Worm (Caenorhabditis elegans) whole organism, L4 larva: ENCODE data around the gene eif-3.G.

Source experiments
- F26F4.8 ChIP-seq: fragments of 200-800 bp; sonication (Bioruptor generic); conservative IDR thresholded peaks from 2 replicates; pipeline ENCODE4 v1.3.6; 2022; ENCODE audit warnings: missing genetic modification characterization, missing compliant biosample characterization
- F44E2.7 ChIP-seq: fragments of 200-800 bp; sonication (Bioruptor generic); IDR thresholded peaks from 2 replicates; pipeline ENCODE4 v2.1.2; 2022; ENCODE audit warnings: missing genetic modification characterization, missing compliant biosample characterization
- F49E8.2 ChIP-seq: sonication (generic microtip); optimal IDR thresholded peaks from 2 replicates; lab custom pipeline; 2016; ENCODE audit warnings: missing compliant biosample characterization, mild to moderate bottlenecking, missing genetic modification characterization, borderline replicate concordance
- R02D3.7 ChIP-seq: fragments of 150-350 bp; sonication (generic microtip); optimal IDR thresholded peaks from 3 replicates; lab custom pipeline; 2014; ENCODE audit warnings: missing biosample characterization, missing genetic modification characterization
- T26A8.4 ChIP-seq: fragments of 200-800 bp; sonication (Bioruptor generic); IDR thresholded peaks from 2 replicates; pipeline ENCODE4 v1.3.6; 2022; ENCODE audit warnings: missing genetic modification characterization, missing compliant biosample characterization
- Y105C5A.15 ChIP-seq: fragments of 200-800 bp; sonication (Bioruptor generic); IDR thresholded peaks from 2 replicates; pipeline ENCODE4 v1.3.6; 2022; ENCODE audit warnings: missing genetic modification characterization, missing compliant biosample characterization
- Y5F2A.4 ChIP-seq: fragments of 200-800 bp; sonication (Bioruptor generic); optimal IDR thresholded peaks from 2 replicates; lab custom pipeline; 2018; ENCODE audit warnings: mild to moderate bottlenecking, missing genetic modification characterization, missing compliant biosample characterization
- Y75B8A.6 ChIP-seq: fragments of 200-800 bp; sonication (Bioruptor generic); IDR thresholded peaks from 2 replicates; pipeline ENCODE4 v1.3.6; 2022; ENCODE audit warnings: missing genetic modification reagents, missing genetic modification characterization, missing compliant biosample characterization
- ZK337.2 ChIP-seq: fragments of 200-800 bp; sonication (Bioruptor generic); IDR thresholded peaks from 2 replicates; pipeline ENCODE4 v1.3.6; 2022; ENCODE audit warnings: missing genetic modification reagents, missing genetic modification characterization, missing compliant biosample characterization
- aha-1 ChIP-seq: fragments of 150-350 bp; peaks from one replicate; lab custom pipeline; 2014; ENCODE audit warnings: missing biosample characterization, missing genetic modification characterization
- ceh-28 ChIP-seq: fragments of 150-350 bp; optimal IDR thresholded peaks from 2 replicates; lab custom pipeline; 2014; ENCODE audit warnings: missing biosample characterization, missing genetic modification reagents, missing genetic modification characterization
- ces-1 ChIP-seq: fragments of 150-350 bp; sonication (generic microtip); optimal IDR thresholded peaks from 4 replicates; lab custom pipeline; 2014; ENCODE audit warnings: missing biosample characterization, missing genetic modification reagents, missing genetic modification characterization
- cey-2 ChIP-seq: sonication (generic microtip); optimal IDR thresholded peaks from 3 replicates; lab custom pipeline; 2017; ENCODE audit warnings: missing genetic modification characterization, mild to moderate bottlenecking, missing compliant biosample characterization, antibody characterized with exemption, borderline replicate concordance; ENCODE audit not compliant: insufficient read depth
- ctbp-1 ChIP-seq: fragments of 200-800 bp; sonication (Bioruptor generic); IDR thresholded peaks from 2 replicates; pipeline ENCODE4 v1.3.6; 2022; ENCODE audit warnings: missing genetic modification reagents, missing genetic modification characterization, missing compliant biosample characterization
- daf-12 ChIP-seq: fragments of 150-350 bp; optimal IDR thresholded peaks from 2 replicates; lab custom pipeline; 2014; ENCODE audit warnings: missing biosample characterization, missing genetic modification reagents, missing genetic modification characterization
- daf-8 ChIP-seq: fragments of 200-800 bp; sonication (Bioruptor generic); IDR thresholded peaks from 2 replicates; pipeline ENCODE4 v1.3.6; 2022; ENCODE audit warnings: missing genetic modification characterization, missing compliant biosample characterization
- dmd-6 ChIP-seq: fragments of 200-800 bp; sonication (Bioruptor generic); IDR thresholded peaks from 2 replicates; pipeline ENCODE4 v1.3.6; 2022; ENCODE audit warnings: missing genetic modification reagents, missing genetic modification characterization, missing compliant biosample characterization
- dve-1 ChIP-seq: sonication (generic microtip); optimal IDR thresholded peaks from 2 replicates; lab custom pipeline; 2017; ENCODE audit warnings: antibody characterized with exemption, mild to moderate bottlenecking, missing genetic modification characterization, missing compliant biosample characterization; ENCODE audit not compliant: insufficient read depth
- egl-27 ChIP-seq: sonication (generic microtip); optimal IDR thresholded peaks from 3 replicates; lab custom pipeline; 2017; ENCODE audit warnings: missing biosample characterization, missing genetic modification reagents, missing genetic modification characterization
- egl-43 ChIP-seq: fragments of 200-800 bp; sonication (Bioruptor generic); IDR thresholded peaks from 2 replicates; pipeline ENCODE4 v1.3.6; 2022; ENCODE audit warnings: missing genetic modification reagents, missing genetic modification characterization, missing compliant biosample characterization
- fos-1 ChIP-seq: fragments of 150-350 bp; optimal IDR thresholded peaks from 2 replicates; lab custom pipeline; 2014; ENCODE audit warnings: missing biosample characterization, missing genetic modification characterization
- hlh-11 ChIP-seq: fragments of 200-800 bp; sonication (Bioruptor generic); optimal IDR thresholded peaks from 2 replicates; lab custom pipeline; 2018; ENCODE audit warnings: mild to moderate bottlenecking, missing genetic modification characterization, missing compliant biosample characterization
- lin-1 ChIP-seq: fragments of 200-800 bp; sonication (Bioruptor generic); IDR thresholded peaks from 2 replicates; pipeline ENCODE4 v1.3.6; 2022; ENCODE audit warnings: missing genetic modification reagents, missing genetic modification characterization, missing compliant biosample characterization
- lin-15B ChIP-seq: fragments of 150-350 bp; sonication (generic microtip); optimal IDR thresholded peaks from 3 replicates; lab custom pipeline; 2014; ENCODE audit warnings: missing biosample characterization, missing genetic modification characterization
- madf-5 ChIP-seq, 2 experiments: fragments of 200-800 bp; sonication (Bioruptor generic); IDR thresholded peaks; 2 replicates each; pipeline ENCODE4 v1.3.6; 2022; ENCODE audit warnings: missing compliant biosample characterization in 2 of 2, missing genetic modification characterization in 2 of 2
- mdl-1 ChIP-seq, 2 experiments: fragments of 150-350 bp in 1 of 2; sonication (generic microtip) in 1 of 2; optimal IDR thresholded peaks; 2 replicates each; lab custom pipeline; 2014 to 2017; ENCODE audit warnings: missing biosample characterization in 2 of 2, missing genetic modification characterization in 2 of 2
- mdt-29 ChIP-seq: fragments of 200-800 bp; sonication (Bioruptor generic); IDR thresholded peaks from 2 replicates; pipeline ENCODE4 v1.3.6; 2022; ENCODE audit warnings: missing genetic modification reagents, missing genetic modification characterization, missing compliant biosample characterization
- mep-1 ChIP-seq: fragments of 150-350 bp; sonication (generic microtip); optimal IDR thresholded peaks from 3 replicates; lab custom pipeline; 2014; ENCODE audit warnings: missing biosample characterization, missing genetic modification characterization
- mes-2 ChIP-seq: sonication (generic microtip); optimal IDR thresholded peaks from 2 replicates; lab custom pipeline; 2016; ENCODE audit warnings: missing genotype, mild to moderate bottlenecking, missing genetic modification characterization, missing compliant biosample characterization; ENCODE audit not compliant: poor library complexity, severe bottlenecking
- mxl-3 ChIP-seq: fragments of 200-800 bp; sonication (Bioruptor generic); optimal IDR thresholded peaks from 2 replicates; lab custom pipeline; 2018; ENCODE audit warnings: mild to moderate bottlenecking, missing genetic modification characterization, missing compliant biosample characterization
- nhr-11 ChIP-seq: fragments of 150-350 bp; optimal IDR thresholded peaks from 2 replicates; lab custom pipeline; 2014; ENCODE audit warnings: missing biosample characterization, missing genetic modification characterization
- nhr-237 ChIP-seq: sonication (generic microtip); optimal IDR thresholded peaks from 2 replicates; lab custom pipeline; 2017; ENCODE audit warnings: missing biosample characterization, missing genetic modification characterization
- nhr-25 ChIP-seq: sonication (generic microtip); optimal IDR thresholded peaks from 2 replicates; lab custom pipeline; 2017; ENCODE audit warnings: missing genetic modification characterization, mild to moderate bottlenecking, missing compliant biosample characterization, antibody characterized with exemption, moderate library complexity, borderline replicate concordance; ENCODE audit not compliant: insufficient read depth
- nhr-28 ChIP-seq: fragments of 150-350 bp; optimal IDR thresholded peaks from 2 replicates; lab custom pipeline; 2014; ENCODE audit warnings: missing biosample characterization, missing genetic modification characterization
- nhr-41 ChIP-seq: fragments of 200-800 bp; sonication (Bioruptor generic); IDR thresholded peaks from 2 replicates; pipeline ENCODE4 v1.3.6; 2022; ENCODE audit warnings: missing genetic modification reagents, missing genetic modification characterization, missing compliant biosample characterization
- nhr-48 ChIP-seq: sonication (generic microtip); optimal IDR thresholded peaks from 2 replicates; lab custom pipeline; 2016; ENCODE audit warnings: mild to moderate bottlenecking, missing genetic modification characterization, missing compliant biosample characterization
- nhr-77 ChIP-seq: fragments of 150-350 bp; optimal IDR thresholded peaks from 2 replicates; lab custom pipeline; 2014; ENCODE audit warnings: missing biosample characterization, missing genetic modification characterization
- pqm-1 ChIP-seq: sonication (generic microtip); optimal IDR thresholded peaks from 2 replicates; lab custom pipeline; 2017; ENCODE audit warnings: missing biosample characterization, missing genetic modification characterization
- saeg-2 ChIP-seq: fragments of 200-800 bp; sonication (Bioruptor generic); IDR thresholded peaks from 2 replicates; pipeline ENCODE4 v1.3.6; 2022; ENCODE audit warnings: missing genetic modification reagents, missing genetic modification characterization, missing compliant biosample characterization
- set-16 ChIP-seq: fragments of 200-800 bp; sonication (Bioruptor generic); IDR thresholded peaks from 2 replicates; pipeline ENCODE4 v1.3.6; 2022; ENCODE audit warnings: missing genetic modification reagents, missing genetic modification characterization, missing compliant biosample characterization
- skn-1 ChIP-seq: fragments of 150-350 bp; optimal IDR thresholded peaks from 2 replicates; lab custom pipeline; 2014; ENCODE audit warnings: missing biosample characterization, missing genetic modification characterization
- snpc-1.2 ChIP-seq: fragments of 200-800 bp; sonication (Bioruptor generic); IDR thresholded peaks from 2 replicates; pipeline ENCODE4 v1.3.6; 2022; ENCODE audit warnings: missing genetic modification reagents, missing genetic modification characterization, missing compliant biosample characterization
- tra-1 ChIP-seq: fragments of 200-800 bp; sonication (Bioruptor generic); IDR thresholded peaks from 2 replicates; pipeline ENCODE4 v1.3.6; 2022; ENCODE audit warnings: missing genetic modification reagents, missing genetic modification characterization, missing compliant biosample characterization
- unc-130 ChIP-seq: sonication (generic microtip); optimal IDR thresholded peaks from 2 replicates; lab custom pipeline; 2016; ENCODE audit warnings: missing genetic modification reagents, missing genetic modification characterization, missing compliant biosample characterization
- unc-39 ChIP-seq: sonication (generic microtip); optimal IDR thresholded peaks from 2 replicates; lab custom pipeline; 2017; ENCODE audit warnings: missing biosample characterization, missing genetic modification characterization
- vab-7 ChIP-seq: fragments of 200-800 bp; sonication (Bioruptor generic); IDR thresholded peaks from 2 replicates; pipeline ENCODE4 v1.3.6; 2022; ENCODE audit warnings: missing genetic modification reagents, missing genetic modification characterization, missing compliant biosample characterization
- zag-1 ChIP-seq: fragments of 150-350 bp; optimal IDR thresholded peaks from 2 replicates; lab custom pipeline; 2014; ENCODE audit warnings: missing biosample characterization, missing genetic modification characterization
- zip-11 ChIP-seq: fragments of 200-800 bp; sonication (Bioruptor generic); IDR thresholded peaks from 2 replicates; pipeline ENCODE4 v1.3.6; 2022; ENCODE audit warnings: missing genetic modification characterization, missing compliant biosample characterization
- zip-2 ChIP-seq: fragments of 150-350 bp; optimal IDR thresholded peaks from 2 replicates; lab custom pipeline; 2014; ENCODE audit warnings: missing biosample characterization, missing genetic modification characterization
- ztf-11 ChIP-seq: fragments of 150-350 bp; optimal IDR thresholded peaks from 2 replicates; lab custom pipeline; 2014; ENCODE audit warnings: missing biosample characterization, missing genetic modification characterization

The eif-3.G gene

ce11 chrII:8483793-8484186, 41.2 kb downstream of the eif-3.G start, which contains the start of gene taap-1 (continued):
- TF ChIP-seq mdl-1 (tag; optimal IDR thresholded peaks at IDR 0.05; lab: Kevin White, UChicago) (peak in 1 of 2 experiments; percentile 44), nhr-28 (tag; lab: Kevin White, UChicago) (peak; percentile 4), nhr-48 (tag; lab: Kevin White, UChicago) (peak; percentile 51), cey-2 (tag; lab: Kevin White, UChicago) (no peak), pqm-1 (tag; lab: Kevin White, UChicago) (no peak), hlh-11 (peak; percentile 39), fos-1 (no peak), skn-1 (tag; lab: Kevin White, UChicago) (no peak), dmd-6 (peak; percentile 80), tra-1 (GFP tag; lab: Robert Waterston, UW) (no peak), nhr-77 (tag; lab: Kevin White, UChicago) (no peak), nhr-11 (tag; lab: Kevin White, UChicago) (no peak), daf-8 (GFP tag; lab: Robert Waterston, UW) (no peak), mes-2 (peak; percentile 15), nhr-25 (tag; lab: Kevin White, UChicago) (no peak), unc-39 (no peak), mep-1 (tag; lab: Kevin White, UChicago) (peak; percentile 29), Y105C5A.15 (no peak), aha-1 (peak; percentile 100), snpc-1.2 (GFP tag; lab: Robert Waterston, UW) (no peak), dve-1 (tag; lab: Kevin White, UChicago) (no peak)

ce11 chrII:8484546-8484945, 42.0 kb downstream of the eif-3.G start:
- TF ChIP-seq egl-27 (tag; lab: Kevin White, UChicago): no peak
- no peak for TF ChIP-seq Y105C5A.15
- no peak for TF ChIP-seq saeg-2 (GFP tag; lab: Robert Waterston, UW)
- TF ChIP-seq ztf-11 (tag; lab: Kevin White, UChicago): no peak
- no peak for TF ChIP-seq daf-12
- TF ChIP-seq Y5F2A.4 (GFP tag; lab: Kevin White, UChicago): no peak
- no peak for TF ChIP-seq unc-130 (GFP tag; lab: Kevin White, UChicago)
- TF ChIP-seq ces-1 (GFP tag; lab: Kevin White, UChicago): no peak
- TF ChIP-seq ceh-28 (tag; lab: Kevin White, UChicago): no peak
- TF ChIP-seq egl-43 (GFP tag; lab: Robert Waterston, UW): no peak
- TF ChIP-seq F26F4.8 (GFP tag; lab: Robert Waterston, UW): no peak
- no peak for TF ChIP-seq F49E8.2
- no peak for TF ChIP-seq ctbp-1 (GFP tag; lab: Robert Waterston, UW)
- no peak for TF ChIP-seq set-16 (GFP tag; lab: Robert Waterston, UW)
- no peak for TF ChIP-seq fos-1
- peak; percentile 30 for TF ChIP-seq mes-2
- TF ChIP-seq R02D3.7 (tag; lab: Kevin White, UChicago): no peak
- TF ChIP-seq F44E2.7: no peak
- TF ChIP-seq ZK337.2 (GFP tag; lab: Robert Waterston, UW): no peak
- TF ChIP-seq zip-11 (GFP tag; lab: Robert Waterston, UW): no peak
- no peak for TF ChIP-seq Y75B8A.6 (GFP tag; lab: Robert Waterston, UW)
- no peak for TF ChIP-seq lin-15B (tag; lab: Kevin White, UChicago)
- no peak for TF ChIP-seq zip-2
- TF ChIP-seq mxl-3 (GFP tag; lab: Kevin White, UChicago): peak; percentile 19
- no peak for TF ChIP-seq nhr-11 (tag; lab: Kevin White, UChicago)
- no peak for TF ChIP-seq lin-1 (GFP tag; lab: Robert Waterston, UW)
- peak; percentile 100 for TF ChIP-seq nhr-28 (tag; lab: Kevin White, UChicago)
- TF ChIP-seq pqm-1 (tag; lab: Kevin White, UChicago): peak; percentile 56
- no peak for TF ChIP-seq nhr-41 (GFP tag; lab: Robert Waterston, UW)
- TF ChIP-seq tra-1 (GFP tag; lab: Robert Waterston, UW): no peak
- TF ChIP-seq mdt-29: no peak
- peak; percentile 85 for TF ChIP-seq dmd-6
- TF ChIP-seq aha-1: peak; percentile 80
- no peak for TF ChIP-seq T26A8.4 (GFP tag; lab: Robert Waterston, UW)
- no peak for TF ChIP-seq vab-7 (GFP tag; lab: Robert Waterston, UW)
- TF ChIP-seq zag-1 (tag; lab: Kevin White, UChicago): no peak
- no peak for TF ChIP-seq nhr-237
- TF ChIP-seq madf-5 (GFP tag; IDR thresholded peaks at IDR 0.05; lab: Robert Waterston, UW): no peak
